Fruit fly (Drosophila melanogaster) whole organism, adult: ENCODE results near the gene CG5687.

Experiments
- CG11617 ChIP-seq: fragments of 200-800 bp; sonication (Bioruptor generic); optimal IDR thresholded peaks from 2 replicates; lab custom pipeline; 2017; ENCODE audit warnings: mild to moderate bottlenecking, missing biosample characterization, missing genetic modification reagents, missing genetic modification characterization
- CG12768 ChIP-seq: fragments of 200-800 bp; sonication (Bioruptor generic); optimal IDR thresholded peaks from 2 replicates; lab custom pipeline; 2017; ENCODE audit warnings: missing biosample characterization, missing genetic modification characterization, mild to moderate bottlenecking, moderate library complexity, missing genetic modification reagents
- CG14711 ChIP-seq: fragments of 200-800 bp; sonication (Bioruptor generic); optimal IDR thresholded peaks from 2 replicates; lab custom pipeline; 2018; ENCODE audit warnings: missing biosample characterization, mild to moderate bottlenecking, missing genetic modification characterization, moderate library complexity
- CG1620 ChIP-seq: fragments of 200-800 bp; sonication (Bioruptor generic); optimal IDR thresholded peaks from 2 replicates; lab custom pipeline; 2016; ENCODE audit warnings: missing biosample characterization, missing genetic modification characterization
- CG5204 ChIP-seq: fragments of 200-800 bp; sonication (Bioruptor generic); optimal IDR thresholded peaks from 2 replicates; lab custom pipeline; 2016; ENCODE audit warnings: missing biosample characterization, missing genetic modification characterization
- CG7045 ChIP-seq: fragments of 200-800 bp; sonication (Bioruptor generic); optimal IDR thresholded peaks from 2 replicates; lab custom pipeline; 2017; ENCODE audit warnings: missing biosample characterization, mild to moderate bottlenecking, missing genetic modification characterization
- Clk ChIP-seq: fragments of 200-800 bp; sonication (Bioruptor generic); optimal IDR thresholded peaks from 2 replicates; lab custom pipeline; 2017; ENCODE audit warnings: missing biosample characterization, missing genetic modification characterization
- Hr96 ChIP-seq: fragments of 200-800 bp; sonication (Bioruptor generic); optimal IDR thresholded peaks from 2 replicates; lab custom pipeline; 2016; ENCODE audit warnings: missing biosample characterization, missing genetic modification characterization
- Mnt ChIP-seq: fragments of 200-800 bp; sonication (Bioruptor generic); optimal IDR thresholded peaks from 2 replicates; lab custom pipeline; 2016; ENCODE audit warnings: missing biosample characterization, mild to moderate bottlenecking, missing genetic modification characterization
- cnc ChIP-seq, 2 experiments: fragments of >200 bp; optimal IDR thresholded peaks; 2 replicates each; lab custom pipeline; 2017
- ovo ChIP-seq: fragments of 200-800 bp; sonication (Bioruptor generic); optimal IDR thresholded peaks from 2 replicates; lab custom pipeline; 2016; ENCODE audit warnings: missing biosample characterization, missing genetic modification characterization
- pad ChIP-seq: fragments of 200-800 bp; sonication (Bioruptor generic); optimal IDR thresholded peaks from 3 replicates; lab custom pipeline; 2017; ENCODE audit warnings: missing biosample characterization, missing genetic modification characterization, mild to moderate bottlenecking, moderate library complexity, missing genetic modification reagents
- tj ChIP-seq: fragments of 200-800 bp; sonication (Bioruptor generic); optimal IDR thresholded peaks from 3 replicates; lab custom pipeline; 2017; ENCODE audit warnings: missing biosample characterization, mild to moderate bottlenecking, missing genetic modification characterization, moderate library complexity
- toe ChIP-seq: fragments of 200-800 bp; sonication (Bioruptor generic); optimal IDR thresholded peaks from 2 replicates; lab custom pipeline; 2016; ENCODE audit warnings: missing biosample characterization, missing genetic modification characterization

- TF ChIP-seq cnc (optimal IDR thresholded peaks at IDR 0.05; lab: Kevin White, UChicago), result no peak
- TF ChIP-seq ovo, result no peak
- no peak for TF ChIP-seq CG7045 (GFP tag; lab: Kevin White, UChicago)
- TF ChIP-seq pad (GFP tag; lab: Kevin White, UChicago), result no peak
- no peak for TF ChIP-seq CG1620
- no peak for TF ChIP-seq CG5204 (GFP tag; lab: Kevin White, UChicago)
- no peak for TF ChIP-seq toe
- TF ChIP-seq Clk, result no peak
- no peak for TF ChIP-seq Mnt
- TF ChIP-seq CG14711 (tag; lab: Kevin White, UChicago), result no peak
- TF ChIP-seq tj (GFP tag; lab: Kevin White, UChicago), result no peak
- no peak for TF ChIP-seq CG11617
- no peak for TF ChIP-seq Hr96 (GFP tag; lab: Kevin White, UChicago)
- no peak for TF ChIP-seq CG12768 (GFP tag; lab: Kevin White, UChicago)
Measured at dm6 chr3L:1976760-1977159, 37.9 kb upstream of the CG5687 start.
